Fruit fly (Drosophila melanogaster) S2 (cell line): ENCODE measurements around the gene CG32237.

Experiments
- CG8478 ChIP-seq: fragments of >200 bp; optimal IDR thresholded peaks from 2 replicates; lab custom pipeline; 2018
- CTCF ChIP-seq, 2 experiments: fragments of >200 bp; optimal IDR thresholded peaks; 2 replicates each; lab custom pipeline; 2018

dm6 chr3L:4854153-4854552, 1.9 kb upstream of the CG32237 start:
- TF ChIP-seq CG8478 (no peak), CTCF (optimal IDR thresholded peaks at IDR 0.05; lab: Kevin White, UChicago) (no peak)
